Worm (Caenorhabditis elegans) whole organism, mixed stage, embryonic: ENCODE measurements around the gene algn-13.

Experiments used
- M03D4.4 ChIP-seq: sonication (generic microtip); optimal IDR thresholded peaks from 2 replicates; lab custom pipeline; 2017; ENCODE audit warnings: mild to moderate bottlenecking, missing genetic modification characterization, missing compliant biosample characterization
- ceh-43 ChIP-seq: fragments of 200-800 bp; sonication (Bioruptor generic); optimal IDR thresholded peaks from 2 replicates; lab custom pipeline; 2018; ENCODE audit warnings: mild to moderate bottlenecking, missing genetic modification characterization, moderate library complexity, missing compliant biosample characterization
- ces-1 ChIP-seq: fragments of 150-350 bp; optimal IDR thresholded peaks from 2 replicates; lab custom pipeline; 2014; ENCODE audit warnings: missing biosample characterization, missing genetic modification reagents, missing genetic modification characterization
- lin-13 ChIP-seq: fragments of 150-350 bp; optimal IDR thresholded peaks from 2 replicates; lab custom pipeline; 2014; ENCODE audit warnings: missing biosample characterization, missing genetic modification characterization
- nhr-12 ChIP-seq: fragments of 150-350 bp; optimal IDR thresholded peaks from 2 replicates; lab custom pipeline; 2014; ENCODE audit warnings: missing biosample characterization, missing genetic modification characterization
- nhr-28 ChIP-seq: fragments of 150-350 bp; optimal IDR thresholded peaks from 2 replicates; lab custom pipeline; 2014; ENCODE audit warnings: missing biosample characterization, missing genetic modification characterization
- snpc-4 ChIP-seq: fragments of 150-350 bp; optimal IDR thresholded peaks from 2 replicates; lab custom pipeline; 2014; ENCODE audit warnings: missing biosample characterization, missing genetic modification characterization
- unc-62 ChIP-seq: fragments of 150-350 bp; optimal IDR thresholded peaks from 2 replicates; lab custom pipeline; 2014; ENCODE audit warnings: missing biosample characterization, missing genetic modification reagents, missing genetic modification characterization
- ztf-11 ChIP-seq: fragments of 150-350 bp; optimal IDR thresholded peaks from 2 replicates; lab custom pipeline; 2014; ENCODE audit warnings: missing biosample characterization, missing genetic modification characterization

- TF ChIP-seq ces-1 (GFP tag; lab: Kevin White, UChicago), result no peak
- TF ChIP-seq lin-13, result no peak
- no peak for TF ChIP-seq ztf-11 (tag; lab: Kevin White, UChicago)
- no peak for TF ChIP-seq snpc-4
- no peak for TF ChIP-seq ceh-43
- TF ChIP-seq unc-62 (GFP tag; lab: Kevin White, UChicago), result no peak
- TF ChIP-seq M03D4.4 (tag; lab: Kevin White, UChicago), result no peak
- TF ChIP-seq nhr-28 (tag; lab: Kevin White, UChicago), result no peak
- TF ChIP-seq nhr-12 (tag; lab: Kevin White, UChicago), result no peak
Observed at ce11 chrV:13955370-13956089, 6.2 kb downstream of the algn-13 start.
